Fruit fly (Drosophila melanogaster) whole organism, embryonic: ENCODE data around the gene Seipin.

Source experiments
- Awh ChIP-seq: fragments of 200-800 bp; sonication (Bioruptor generic); IDR thresholded peaks from 2 replicates; pipeline ENCODE4, ENCODE4 v1.3.6; 2022; ENCODE audit warnings: missing biosample characterization, missing genetic modification characterization
- BtbVII ChIP-seq: fragments of 200-800 bp; sonication (Bioruptor generic); optimal IDR thresholded peaks from 3 replicates; lab custom pipeline; 2017; ENCODE audit warnings: missing biosample characterization, mild to moderate bottlenecking, missing genetic modification characterization
- C15 ChIP-seq: fragments of 200-800 bp; sonication (Bioruptor generic); IDR thresholded peaks from 3 replicates; pipeline ENCODE4 v1.3.6; 2022; ENCODE audit warnings: missing biosample characterization, missing genetic modification characterization
- CG10274 ChIP-seq: fragments of 200-800 bp; sonication (Bioruptor generic); optimal IDR thresholded peaks from 3 replicates; lab custom pipeline; 2017; ENCODE audit warnings: missing biosample characterization, mild to moderate bottlenecking, missing genetic modification characterization
- CG10366 ChIP-seq: fragments of 200-800 bp; sonication (Bioruptor generic); IDR thresholded peaks from 2 replicates; pipeline ENCODE4 v1.3.6; 2022; ENCODE audit warnings: missing biosample characterization, missing genetic modification characterization
- CG10565 ChIP-seq: fragments of 200-800 bp; sonication (Bioruptor generic); optimal IDR thresholded peaks from 3 replicates; lab custom pipeline; 2016; ENCODE audit warnings: missing biosample characterization, mild to moderate bottlenecking, missing genetic modification characterization
- CG12104 ChIP-seq: fragments of 200-800 bp; sonication (Bioruptor generic); optimal IDR thresholded peaks from 3 replicates; lab custom pipeline; 2016; ENCODE audit warnings: missing biosample characterization, missing genetic modification characterization
- CG12744 ChIP-seq: fragments of 200-800 bp; sonication (Bioruptor generic); optimal IDR thresholded peaks from 2 replicates; lab custom pipeline; 2016; ENCODE audit warnings: missing biosample characterization, missing genetic modification characterization
- CG13287 ChIP-seq: fragments of 200-800 bp; sonication (Bioruptor generic); IDR thresholded peaks from 2 replicates; pipeline ENCODE4 v1.3.6; 2022; ENCODE audit warnings: missing biosample characterization, missing genetic modification characterization; ENCODE audit not compliant: partially characterized antibody
- CG14050 ChIP-seq: fragments of 200-800 bp; sonication (Bioruptor generic); IDR thresholded peaks from 3 replicates; pipeline ENCODE4 v1.3.6; 2022; ENCODE audit warnings: missing biosample characterization, missing genetic modification characterization
- CG15011 ChIP-seq: fragments of 200-800 bp; sonication (Bioruptor generic); optimal IDR thresholded peaks from 3 replicates; lab custom pipeline; 2018; ENCODE audit warnings: missing biosample characterization, mild to moderate bottlenecking, missing genetic modification characterization
- CG15073 ChIP-seq: fragments of 200-800 bp; sonication (Bioruptor generic); optimal IDR thresholded peaks from 2 replicates; lab custom pipeline; 2016; ENCODE audit warnings: missing biosample characterization, missing genetic modification characterization
- CG16863 ChIP-seq: fragments of 200-800 bp; sonication (Bioruptor generic); optimal IDR thresholded peaks from 3 replicates; lab custom pipeline; 2016; ENCODE audit warnings: missing biosample characterization, missing genetic modification characterization
- CG2116 ChIP-seq: fragments of 200-800 bp; sonication (Bioruptor generic); optimal IDR thresholded peaks from 3 replicates; lab custom pipeline; 2018; ENCODE audit warnings: missing biosample characterization, mild to moderate bottlenecking, missing genetic modification characterization
- CG33213 ChIP-seq: fragments of 200-800 bp; sonication (Bioruptor generic); optimal IDR thresholded peaks from 3 replicates; lab custom pipeline; 2016; ENCODE audit warnings: missing biosample characterization, missing genetic modification characterization
- CG3995 ChIP-seq: fragments of 200-800 bp; sonication (Bioruptor generic); optimal IDR thresholded peaks from 3 replicates; lab custom pipeline; 2016; ENCODE audit warnings: missing biosample characterization, missing genetic modification characterization
- CG4404 ChIP-seq: fragments of 200-800 bp; sonication (Bioruptor generic); IDR thresholded peaks from 2 replicates; pipeline ENCODE4 v1.3.6; 2022; ENCODE audit warnings: missing biosample characterization, missing genetic modification characterization
- CG4820 ChIP-seq: fragments of 200-800 bp; sonication (Bioruptor generic); optimal IDR thresholded peaks from 3 replicates; lab custom pipeline; 2016; ENCODE audit warnings: missing biosample characterization, missing genetic modification characterization
- CG7839 ChIP-seq: fragments of 200-800 bp; sonication (Bioruptor generic); optimal IDR thresholded peaks from 3 replicates; lab custom pipeline; 2018; ENCODE audit warnings: missing biosample characterization, mild to moderate bottlenecking, missing genetic modification characterization, moderate library complexity
- D19A ChIP-seq: fragments of 200-800 bp; optimal IDR thresholded peaks from 3 replicates; lab custom pipeline; 2019; ENCODE audit warnings: missing biosample characterization, mild to moderate bottlenecking, missing genetic modification characterization, moderate library complexity
- Drgx ChIP-seq: fragments of 200-800 bp; sonication (Bioruptor generic); IDR thresholded peaks from 2 replicates; pipeline ENCODE4 v1.3.6; 2022; ENCODE audit warnings: missing biosample characterization, missing genetic modification characterization
- Fer1 ChIP-seq: fragments of 200-800 bp; sonication (Bioruptor generic); optimal IDR thresholded peaks from 2 replicates; lab custom pipeline; 2017; ENCODE audit warnings: missing biosample characterization, mild to moderate bottlenecking, missing genetic modification characterization
- GATAe ChIP-seq: fragments of 200-800 bp; sonication (Bioruptor generic); conservative IDR thresholded peaks from 2 replicates; pipeline ENCODE4 v1.3.6; 2022; ENCODE audit warnings: missing biosample characterization, missing genetic modification characterization
- Gsc ChIP-seq: fragments of 200-800 bp; sonication (Bioruptor generic); IDR thresholded peaks from 2 replicates; pipeline ENCODE4 v1.3.6; 2022; ENCODE audit warnings: missing biosample characterization, missing genetic modification characterization
- HLH3B ChIP-seq: fragments of 200-800 bp; sonication (Bioruptor generic); IDR thresholded peaks from 2 replicates; pipeline ENCODE4 v1.3.6; 2022; ENCODE audit warnings: missing biosample characterization, missing genetic modification characterization
- HmgZ ChIP-seq: fragments of 200-800 bp; sonication (Bioruptor generic); optimal IDR thresholded peaks from 2 replicates; lab custom pipeline; 2018; ENCODE audit warnings: missing biosample characterization, mild to moderate bottlenecking, missing genetic modification characterization
- Hr51 ChIP-seq, 2 experiments: fragments of 200-800 bp; sonication (Bioruptor generic); optimal IDR thresholded peaks; 2 replicates in 1 of 2; 3 replicates in 1 of 2; lab custom pipeline; 2016 to 2018; ENCODE audit warnings: missing biosample characterization in 2 of 2, missing genetic modification characterization in 2 of 2, mild to moderate bottlenecking in 1 of 2, moderate library complexity in 1 of 2
- Hr78 ChIP-seq, 2 experiments: fragments of 200-800 bp in 1 of 2; fragments of >200 bp in 1 of 2; sonication (Bioruptor generic) in 1 of 2; optimal IDR thresholded peaks; 2 replicates each; lab custom pipeline; 2017 to 2019; ENCODE audit warnings: missing biosample characterization in 2 of 2, missing genetic modification characterization in 2 of 2, mild to moderate bottlenecking in 1 of 2, moderate library complexity in 1 of 2
- MTF-1 ChIP-seq: fragments of 200-800 bp; sonication (Bioruptor generic); optimal IDR thresholded peaks from 2 replicates; lab custom pipeline; 2018; ENCODE audit warnings: missing biosample characterization, mild to moderate bottlenecking, missing genetic modification characterization, borderline replicate concordance
- Meics ChIP-seq: fragments of 200-800 bp; sonication (Bioruptor generic); optimal IDR thresholded peaks from 2 replicates; lab custom pipeline; 2017; ENCODE audit warnings: missing biosample characterization, mild to moderate bottlenecking, missing genetic modification characterization
- Oaz ChIP-seq: fragments of 200-800 bp; sonication (Bioruptor generic); IDR thresholded peaks from 2 replicates; pipeline ENCODE4 v1.3.6; 2022; ENCODE audit warnings: missing biosample characterization, missing genetic modification characterization
- Tbp ChIP-seq: fragments of >200 bp; optimal IDR thresholded peaks from 2 replicates; lab custom pipeline; 2018; ENCODE audit warnings: missing biosample characterization, missing genetic modification characterization
- Usf ChIP-seq: fragments of 200-800 bp; sonication (Bioruptor generic); optimal IDR thresholded peaks from 2 replicates; lab custom pipeline; 2017; ENCODE audit warnings: missing genotype, missing biosample characterization, missing genetic modification characterization
- YL-1 ChIP-seq: fragments of 200-800 bp; sonication (Bioruptor generic); optimal IDR thresholded peaks from 3 replicates; lab custom pipeline; 2017; ENCODE audit warnings: missing biosample characterization, mild to moderate bottlenecking, missing genetic modification characterization
- cad ChIP-seq: fragments of >200 bp; optimal IDR thresholded peaks from 2 replicates; lab custom pipeline; 2017; ENCODE audit warnings: missing biosample characterization, missing genetic modification characterization
- cg ChIP-seq: fragments of 200-800 bp; sonication (Bioruptor generic); optimal IDR thresholded peaks from 3 replicates; lab custom pipeline; 2019; ENCODE audit warnings: missing biosample characterization, mild to moderate bottlenecking, missing genetic modification characterization, moderate library complexity
- chn ChIP-seq: fragments of 200-800 bp; sonication (Bioruptor generic); optimal IDR thresholded peaks from 2 replicates; lab custom pipeline; 2016; ENCODE audit warnings: missing biosample characterization, missing genetic modification characterization
- ems ChIP-seq: fragments of 200-800 bp; sonication (Bioruptor generic); optimal IDR thresholded peaks from 3 replicates; lab custom pipeline; 2016; ENCODE audit warnings: missing biosample characterization, missing genetic modification characterization
- exex ChIP-seq: fragments of 200-800 bp; sonication (Bioruptor generic); optimal IDR thresholded peaks from 4 replicates; lab custom pipeline; 2018; ENCODE audit warnings: missing biosample characterization, mild to moderate bottlenecking, missing genetic modification characterization, moderate library complexity
- fu2 ChIP-seq: fragments of 200-800 bp; sonication (Bioruptor generic); optimal IDR thresholded peaks from 2 replicates; lab custom pipeline; 2016; ENCODE audit warnings: missing biosample characterization, missing genetic modification characterization
- gt ChIP-seq: fragments of 200-800 bp; sonication (Bioruptor generic); IDR thresholded peaks from 2 replicates; pipeline ENCODE4 v1.3.6; 2022; ENCODE audit warnings: missing biosample characterization, missing genetic modification characterization
- jing ChIP-seq: fragments of 200-800 bp; sonication (Bioruptor generic); optimal IDR thresholded peaks from 2 replicates; lab custom pipeline; 2018; ENCODE audit warnings: missing biosample characterization, mild to moderate bottlenecking, missing genetic modification characterization
- kay ChIP-seq: fragments of 200-800 bp; sonication (Bioruptor generic); optimal IDR thresholded peaks from 2 replicates; lab custom pipeline; 2016; ENCODE audit warnings: missing biosample characterization, missing genetic modification characterization
- ken ChIP-seq: fragments of 200-800 bp; sonication (Bioruptor generic); IDR thresholded peaks from 3 replicates; pipeline ENCODE4 v1.3.6; 2022; ENCODE audit warnings: missing biosample characterization, missing genetic modification characterization
- luna ChIP-seq: fragments of 200-800 bp; sonication (Bioruptor generic); optimal IDR thresholded peaks from 2 replicates; lab custom pipeline; 2016; ENCODE audit warnings: missing biosample characterization, missing genetic modification characterization
- nerfin-2 ChIP-seq: fragments of 200-800 bp; sonication (Bioruptor generic); IDR thresholded peaks from 2 replicates; pipeline ENCODE4 v1.3.6; 2022; ENCODE audit warnings: missing biosample characterization, missing genetic modification characterization; ENCODE audit not compliant: partially characterized antibody
- pita ChIP-seq: fragments of 200-800 bp; sonication (Bioruptor generic); optimal IDR thresholded peaks from 2 replicates; lab custom pipeline; 2017; ENCODE audit warnings: missing biosample characterization, mild to moderate bottlenecking, missing genetic modification characterization
- sc ChIP-seq, 3 experiments: fragments of >200 bp in 2 of 3; fragments of 200-800 bp in 1 of 3; sonication (Bioruptor generic) in 1 of 3; optimal IDR thresholded peaks; 2 replicates in 2 of 3; 3 replicates in 1 of 3; lab custom pipeline; 2017; ENCODE audit warnings: mild to moderate bottlenecking in 1 of 3, missing biosample characterization in 1 of 3, missing genetic modification characterization in 1 of 3, missing genetic modification reagents in 1 of 3
- so ChIP-seq: fragments of 200-800 bp; sonication (Bioruptor generic); IDR thresholded peaks from 3 replicates; pipeline ENCODE4 v1.3.6; 2022; ENCODE audit warnings: missing biosample characterization, missing genetic modification characterization
- sqz ChIP-seq: fragments of 200-800 bp; sonication (Bioruptor generic); optimal IDR thresholded peaks from 3 replicates; lab custom pipeline; 2018; ENCODE audit warnings: missing biosample characterization, mild to moderate bottlenecking, missing genetic modification characterization
- tio ChIP-seq: fragments of 200-800 bp; sonication (Bioruptor generic); optimal IDR thresholded peaks from 2 replicates; lab custom pipeline; 2017; ENCODE audit warnings: missing biosample characterization, missing genetic modification characterization, inconsistent platforms

Gene Seipin

dm6 chrX:2647472-2647883, 27.9 kb downstream of the Seipin start (continued):
- peak; percentile 49 for TF ChIP-seq HLH3B (GFP tag; lab: Robert Waterston, UW)
- no peak for TF ChIP-seq sc (optimal IDR thresholded peaks at IDR 0.05; lab: Kevin White, UChicago)
- TF ChIP-seq sc (GFP tag; optimal IDR thresholded peaks at IDR 0.05; lab: Kevin White, UChicago), result peak; percentile 26
- peak; percentile 54 for TF ChIP-seq ems (GFP tag; lab: Kevin White, UChicago)
- TF ChIP-seq chn, result peak; percentile 39
- TF ChIP-seq Fer1 (GFP tag; lab: Kevin White, UChicago), result peak; percentile 74
- TF ChIP-seq YL-1 (GFP tag; lab: Kevin White, UChicago), result no peak
- peak; percentile 46 for TF ChIP-seq D19A (tag; lab: Kevin White, UChicago)
- peak; percentile 49 for TF ChIP-seq CG4820
- TF ChIP-seq MTF-1 (GFP tag; lab: Kevin White, UChicago), result no peak
- TF ChIP-seq sqz (GFP tag; lab: Kevin White, UChicago), result peak; percentile 18
- no peak for TF ChIP-seq Hr78 (GFP tag; optimal IDR thresholded peaks at IDR 0.05; lab: Kevin White, UChicago)
- TF ChIP-seq C15 (GFP tag; lab: Robert Waterston, UW), result no peak
- TF ChIP-seq BtbVII (GFP tag; lab: Kevin White, UChicago), result peak; percentile 48
- TF ChIP-seq CG12744 (GFP tag; lab: Kevin White, UChicago), result peak; percentile 38
- peak; percentile 74 for TF ChIP-seq CG16863
- no peak; the same call in 1 of the 2 replicates for TF ChIP-seq CG4404 (GFP tag; lab: Robert Waterston, UW)
- no peak for TF ChIP-seq nerfin-2
- no peak for TF ChIP-seq cad
- no peak for TF ChIP-seq GATAe
- peak; percentile 45; the same call in 1 of the 3 replicates for TF ChIP-seq ken (GFP tag; lab: Robert Waterston, UW)
- peak; percentile 89 for TF ChIP-seq Drgx (GFP tag; lab: Robert Waterston, UW)
- no peak for TF ChIP-seq cg (GFP tag; lab: Kevin White, UChicago)
- peak; percentile 46 for TF ChIP-seq tio (GFP tag; lab: Kevin White, UChicago)
- TF ChIP-seq CG10565 (GFP tag; lab: Kevin White, UChicago), result no peak
- TF ChIP-seq exex, result no peak
- peak; percentile 34 for TF ChIP-seq CG10274 (GFP tag; lab: Kevin White, UChicago)
- TF ChIP-seq Usf (GFP tag; lab: Kevin White, UChicago), result no peak
- no peak for TF ChIP-seq Gsc
- no peak for TF ChIP-seq CG2116 (GFP tag; lab: Kevin White, UChicago)
- no peak for TF ChIP-seq CG13287 (GFP tag; lab: Robert Waterston, UW)
- peak; percentile 25 for TF ChIP-seq jing (GFP tag; lab: Kevin White, UChicago)
- TF ChIP-seq CG14050 (GFP tag; lab: Robert Waterston, UW), result peak; percentile 21; the same call in 1 of the 3 replicates
- TF ChIP-seq CG10366, result peak; percentile 44
- no peak for TF ChIP-seq CG3995 (GFP tag; lab: Kevin White, UChicago)
- TF ChIP-seq CG15011 (GFP tag; lab: Kevin White, UChicago), result peak; percentile 6
- TF ChIP-seq CG12104 (GFP tag; lab: Kevin White, UChicago), result peak; percentile 28
- TF ChIP-seq Oaz (GFP tag; lab: Robert Waterston, UW), result peak; percentile 18; the same call in 1 of the 2 replicates
- peak; percentile 72 for TF ChIP-seq CG7839 (tag; lab: Kevin White, UChicago)
- no peak for TF ChIP-seq gt (GFP tag; lab: Robert Waterston, UW)
- peak; percentile 56 for TF ChIP-seq Meics (GFP tag; lab: Kevin White, UChicago)
- no peak for TF ChIP-seq CG15073 (GFP tag; lab: Kevin White, UChicago)
- 0 out of 3 replicates have a peak, but pooled peaks have one; percentile 32 for TF ChIP-seq so (GFP tag; lab: Robert Waterston, UW)
- no peak for TF ChIP-seq pita (GFP tag; lab: Kevin White, UChicago)
- TF ChIP-seq HmgZ, result peak; percentile 39
- no peak for TF ChIP-seq Tbp (GFP tag; lab: Kevin White, UChicago)
- peak in 1 of 2 experiments; percentile 76 for TF ChIP-seq Hr51 (GFP tag; optimal IDR thresholded peaks at IDR 0.05; lab: Kevin White, UChicago)
- no peak for TF ChIP-seq luna (GFP tag; lab: Kevin White, UChicago)
- peak; percentile 36 for TF ChIP-seq kay (GFP tag; lab: Kevin White, UChicago)
- no peak for TF ChIP-seq fu2 (GFP tag; lab: Kevin White, UChicago)
- TF ChIP-seq Awh (GFP tag; lab: Robert Waterston, UW), result no peak
- peak; percentile 11 for TF ChIP-seq CG33213 (GFP tag; lab: Kevin White, UChicago)
